Worm (Caenorhabditis elegans): ENCODE measurements around the gene szy-2.
A peak's percentile ranks its signal among the peaks of the same experiment; 100 is the strongest.

Gene szy-2

DNA sequence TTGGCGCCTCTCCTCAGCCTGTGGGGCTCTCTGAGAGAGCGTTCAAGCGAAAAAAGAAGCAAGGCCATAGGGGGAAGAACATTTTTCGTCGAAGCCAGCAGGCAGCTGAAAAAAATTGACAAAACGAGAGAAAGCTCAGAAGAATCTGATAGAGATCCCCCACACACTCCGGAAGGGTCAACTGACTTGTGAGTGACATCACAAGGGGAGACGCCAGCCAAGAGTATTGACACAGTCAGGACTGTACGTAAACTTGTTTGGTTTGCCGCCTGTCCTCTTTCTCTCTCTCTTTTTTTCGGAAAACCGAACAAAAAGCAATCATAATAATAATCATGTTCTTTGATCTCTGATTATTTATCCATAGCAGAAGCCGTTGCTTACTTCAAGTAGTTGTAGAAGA is 1.8 kb upstream of the szy-2 start:
- no peak for TF ChIP-seq flt-1 (GFP tag; IDR thresholded peaks at IDR 0.05)

DNA sequence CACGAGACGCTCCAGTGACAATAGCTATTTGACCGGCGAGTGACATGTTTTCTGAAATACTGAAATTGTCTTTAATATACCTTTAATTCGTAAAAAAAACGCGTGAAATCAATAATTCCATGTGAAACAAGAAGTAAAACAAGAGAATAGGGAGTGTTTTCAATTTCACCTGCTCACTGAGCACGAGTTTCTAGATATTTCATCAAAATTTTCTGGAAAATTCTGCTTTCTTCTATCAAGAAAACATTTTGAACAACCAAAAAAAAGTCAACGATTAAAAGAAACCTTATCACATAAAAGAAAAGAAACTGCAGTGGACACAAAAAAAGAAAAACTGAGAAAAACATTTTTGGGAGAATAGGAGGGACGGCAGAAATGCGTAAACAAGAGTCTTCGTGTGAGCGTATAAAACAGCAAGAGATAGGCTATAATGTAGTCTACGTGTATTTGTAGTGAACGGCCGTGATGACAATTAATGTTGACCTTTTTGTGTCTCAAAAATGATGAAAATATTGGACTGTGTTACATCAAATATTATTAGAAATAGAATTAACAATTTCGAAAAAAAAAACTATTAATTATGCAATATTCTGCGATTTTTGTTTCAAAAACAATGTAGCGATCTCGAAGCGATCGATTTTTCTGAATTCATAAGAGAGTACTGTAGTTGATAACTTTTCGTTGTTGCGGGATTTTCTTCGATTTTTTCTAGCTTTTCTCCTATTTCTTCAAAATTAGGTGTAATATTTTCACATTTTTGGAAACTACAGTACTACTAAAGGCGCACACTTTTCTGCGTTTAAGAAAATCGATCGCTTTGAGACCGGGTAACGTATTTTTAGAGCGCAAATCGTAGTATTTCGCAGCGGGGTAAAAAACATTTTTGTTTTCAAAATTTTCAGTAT is 2.8 kb downstream of the szy-2 start, which contains the start of gene dhs-9:
Gene dhs-9, minus strand, starts transcription at position 51 of the 905 bp plus-strand sequence.
- no peak for TF ChIP-seq cog-1 (tag; optimal IDR thresholded peaks at IDR 0.05)
- TF ChIP-seq ztf-23 (GFP tag; IDR thresholded peaks at IDR 0.05): no peak
- no peak for TF ChIP-seq tab-1 (GFP tag; IDR thresholded peaks at IDR 0.05)
- TF ChIP-seq klf-2 (GFP tag; conservative IDR thresholded peaks at IDR 0.05): no peak
- TF ChIP-seq med-1 (GFP tag; optimal IDR thresholded peaks at IDR 0.05; ENCODE audit: insufficient read depth): no peak
- TF ChIP-seq flt-1 (GFP tag; IDR thresholded peaks at IDR 0.05): no peak
- TF ChIP-seq T22C8.4 (GFP tag; IDR thresholded peaks at IDR 0.05): no peak
- no peak for TF ChIP-seq ztf-29 (GFP tag; IDR thresholded peaks at IDR 0.05)
- no peak for TF ChIP-seq ref-1 (GFP tag; conservative IDR thresholded peaks at IDR 0.05)

DNA sequence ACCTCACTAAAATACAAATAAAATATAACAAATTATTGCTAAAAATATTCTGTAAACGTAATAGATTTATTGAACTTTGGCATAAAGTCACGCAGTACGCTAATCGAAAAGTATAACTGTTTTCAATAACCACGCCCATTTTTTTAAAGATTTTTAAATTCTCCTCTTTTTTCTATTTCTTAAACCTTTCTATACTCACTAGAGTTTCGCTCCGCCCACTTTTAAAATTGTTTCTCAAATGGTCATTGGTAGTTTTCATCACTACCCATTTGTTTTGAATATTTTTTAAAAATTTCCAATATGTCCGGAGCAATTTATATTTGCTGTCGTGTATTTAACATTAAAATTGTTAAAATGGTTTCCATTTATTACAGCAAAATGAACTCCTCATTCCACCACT is 9.2 kb downstream of the szy-2 start, which contains the start of gene Y32H12A.1:
Gene Y32H12A.1, plus strand, starts transcription at position 301 of the 400 bp plus-strand sequence.
- TF ChIP-seq T22C8.4 (GFP tag; IDR thresholded peaks at IDR 0.05) (no peak), ref-1 (GFP tag; conservative IDR thresholded peaks at IDR 0.05) (no peak), ztf-23 (GFP tag; IDR thresholded peaks at IDR 0.05) (no peak), tab-1 (GFP tag; IDR thresholded peaks at IDR 0.05) (no peak), klf-2 (GFP tag; conservative IDR thresholded peaks at IDR 0.05) (no peak), flt-1 (GFP tag; IDR thresholded peaks at IDR 0.05) (no peak), ztf-29 (GFP tag; IDR thresholded peaks at IDR 0.05) (no peak), med-1 (GFP tag; optimal IDR thresholded peaks at IDR 0.05; ENCODE audit: insufficient read depth) (no peak), cog-1 (tag; optimal IDR thresholded peaks at IDR 0.05) (no peak)

DNA sequence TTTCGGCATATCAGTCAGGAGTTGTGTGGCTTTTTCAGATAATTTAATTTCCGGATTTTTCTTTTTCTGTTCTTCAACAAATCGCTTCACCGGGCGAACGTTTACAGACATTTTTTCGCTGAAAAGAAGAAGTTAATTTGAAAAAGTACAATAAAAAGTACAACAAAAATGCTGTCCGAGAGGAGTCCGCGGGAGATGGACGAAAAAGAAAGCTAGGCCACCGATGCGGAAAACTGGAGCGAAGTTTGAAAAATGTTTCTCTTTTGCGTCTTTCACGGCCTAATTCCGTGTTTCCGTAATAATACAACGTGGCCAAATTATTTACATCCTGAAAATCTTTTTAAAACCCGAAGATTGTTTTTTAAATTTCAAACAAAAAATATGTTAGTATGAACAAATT is 21.8 kb downstream of the szy-2 start, which contains the start of gene thoc-5:
Gene thoc-5, minus strand, starts transcription at position 152 of the 400 bp plus-strand sequence.
- TF ChIP-seq cog-1 (tag; optimal IDR thresholded peaks at IDR 0.05) (no peak), ref-1 (GFP tag; conservative IDR thresholded peaks at IDR 0.05) (no peak), klf-2 (GFP tag; conservative IDR thresholded peaks at IDR 0.05) (peak; percentile 46; the same call in 1 of the 2 replicates), T22C8.4 (GFP tag; IDR thresholded peaks at IDR 0.05) (0 out of 2 replicates have a peak, but pooled peaks have one; percentile 18), med-1 (GFP tag; optimal IDR thresholded peaks at IDR 0.05; ENCODE audit: insufficient read depth) (no peak), ztf-23 (GFP tag; IDR thresholded peaks at IDR 0.05) (peak; percentile 74), flt-1 (GFP tag; IDR thresholded peaks at IDR 0.05) (peak; percentile 80), ztf-29 (GFP tag; IDR thresholded peaks at IDR 0.05) (0 out of 2 replicates have a peak, but pooled peaks have one; percentile 10)

DNA sequence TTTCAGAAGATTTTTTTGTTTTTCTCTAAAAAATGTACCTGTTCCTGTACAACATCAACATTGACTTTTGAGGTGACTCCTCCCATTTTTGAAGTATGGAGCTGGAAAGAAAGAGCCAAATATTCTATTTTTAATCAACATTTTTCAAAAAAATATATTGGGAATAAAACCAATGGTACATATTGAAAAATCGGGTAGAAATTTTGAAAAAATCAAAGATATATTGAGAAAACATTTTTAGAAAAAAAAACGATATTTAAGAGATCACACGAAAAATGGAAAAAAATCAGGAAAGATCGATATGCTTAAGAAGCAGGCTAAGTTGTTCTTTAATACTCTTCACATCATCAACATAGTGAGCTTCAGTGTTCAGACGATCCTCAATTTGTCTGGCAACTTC is 25.1 kb downstream of the szy-2 start, which contains the start of gene glrx-21:
Gene glrx-21, minus strand, starts transcription at position 101 of the 400 bp plus-strand sequence.
- TF ChIP-seq ztf-29 (GFP tag; IDR thresholded peaks at IDR 0.05): no peak
- no peak for TF ChIP-seq tab-1 (GFP tag; IDR thresholded peaks at IDR 0.05)
- TF ChIP-seq cog-1 (tag; optimal IDR thresholded peaks at IDR 0.05): no peak
- no peak for TF ChIP-seq klf-2 (GFP tag; conservative IDR thresholded peaks at IDR 0.05)
- no peak for TF ChIP-seq med-1 (GFP tag; optimal IDR thresholded peaks at IDR 0.05; ENCODE audit: insufficient read depth)
- TF ChIP-seq flt-1 (GFP tag; IDR thresholded peaks at IDR 0.05): no peak
- TF ChIP-seq T22C8.4 (GFP tag; IDR thresholded peaks at IDR 0.05): no peak
- TF ChIP-seq ztf-23 (GFP tag; IDR thresholded peaks at IDR 0.05): no peak
- no peak for TF ChIP-seq ref-1 (GFP tag; conservative IDR thresholded peaks at IDR 0.05)

DNA sequence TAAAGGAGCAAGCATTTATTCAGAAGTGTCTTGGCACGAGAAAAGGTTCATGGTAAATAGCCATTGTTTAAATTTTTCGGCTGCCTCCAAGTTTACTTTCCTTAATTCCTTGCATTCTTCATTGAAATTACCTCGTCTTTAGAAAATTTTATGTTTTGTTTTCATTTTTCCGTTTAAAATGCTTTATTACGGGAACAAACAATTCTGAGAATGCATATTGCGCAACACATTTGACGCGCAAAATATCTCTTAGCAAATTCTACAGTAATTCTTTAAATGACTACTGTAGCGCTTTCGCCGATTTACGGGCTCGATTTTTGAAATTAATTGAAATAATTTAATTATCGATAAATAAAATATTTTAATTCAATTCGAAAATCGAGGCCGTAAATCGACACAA is 26.5 kb downstream of the szy-2 start:
- TF ChIP-seq med-1 (GFP tag; optimal IDR thresholded peaks at IDR 0.05; ENCODE audit: insufficient read depth) (no peak), cog-1 (tag; optimal IDR thresholded peaks at IDR 0.05) (no peak), tab-1 (GFP tag; IDR thresholded peaks at IDR 0.05) (no peak), klf-2 (GFP tag; conservative IDR thresholded peaks at IDR 0.05) (no peak), T22C8.4 (GFP tag; IDR thresholded peaks at IDR 0.05) (no peak), ztf-29 (GFP tag; IDR thresholded peaks at IDR 0.05) (no peak), ref-1 (GFP tag; conservative IDR thresholded peaks at IDR 0.05) (no peak), ztf-23 (GFP tag; IDR thresholded peaks at IDR 0.05) (no peak), flt-1 (GFP tag; IDR thresholded peaks at IDR 0.05) (no peak)

DNA sequence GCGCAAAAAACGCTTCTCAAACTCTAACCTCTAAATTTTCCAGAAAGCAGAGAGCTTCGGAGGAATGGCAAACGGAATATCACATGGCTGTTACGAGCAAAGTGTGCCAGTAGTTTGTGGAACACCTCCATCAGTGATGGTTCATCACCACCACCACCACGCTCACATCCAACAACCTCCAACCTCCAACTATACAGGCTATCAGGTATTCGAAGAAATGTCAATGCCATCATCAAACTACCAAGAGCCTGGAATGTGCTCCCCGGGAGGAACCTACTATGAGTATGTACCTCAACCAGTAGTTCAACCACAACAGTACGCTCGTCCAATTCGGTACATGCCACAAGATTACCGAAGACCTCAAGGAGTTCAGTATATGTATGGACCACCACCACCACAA is 27.5 kb downstream of the szy-2 start:
- TF ChIP-seq ref-1 (GFP tag; conservative IDR thresholded peaks at IDR 0.05): no peak
- TF ChIP-seq T22C8.4 (GFP tag; IDR thresholded peaks at IDR 0.05): no peak
- no peak for TF ChIP-seq klf-2 (GFP tag; conservative IDR thresholded peaks at IDR 0.05)
- TF ChIP-seq tab-1 (GFP tag; IDR thresholded peaks at IDR 0.05): no peak
- TF ChIP-seq ztf-29 (GFP tag; IDR thresholded peaks at IDR 0.05): no peak
- no peak for TF ChIP-seq med-1 (GFP tag; optimal IDR thresholded peaks at IDR 0.05; ENCODE audit: insufficient read depth)
- no peak for TF ChIP-seq flt-1 (GFP tag; IDR thresholded peaks at IDR 0.05)
- TF ChIP-seq ztf-23 (GFP tag; IDR thresholded peaks at IDR 0.05): no peak
- TF ChIP-seq cog-1 (tag; optimal IDR thresholded peaks at IDR 0.05): no peak

DNA sequence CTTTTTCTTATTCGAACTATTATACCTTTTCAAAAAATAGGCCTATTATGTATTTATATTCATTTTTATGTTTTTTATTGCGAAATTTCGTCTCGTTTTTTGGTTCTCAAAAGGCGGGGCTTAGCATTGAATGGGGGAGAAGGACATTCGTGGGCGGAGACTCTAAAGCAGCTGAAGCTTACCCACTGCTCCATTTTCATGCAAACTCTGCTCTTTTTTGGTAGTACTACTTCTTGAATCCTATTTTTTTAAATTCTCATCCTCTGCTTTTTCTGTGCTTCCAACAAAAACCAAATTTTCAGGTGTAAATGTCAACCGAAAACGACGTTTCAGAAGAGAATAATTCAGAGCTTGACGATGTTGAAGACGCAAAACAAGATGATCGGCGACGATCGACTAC is 29.7 kb downstream of the szy-2 start, which contains the start of gene ZK121.2:
Gene ZK121.2, plus strand, starts transcription at position 301 of the 400 bp plus-strand sequence.
- TF ChIP-seq klf-2 (GFP tag; conservative IDR thresholded peaks at IDR 0.05) (no peak), med-1 (GFP tag; optimal IDR thresholded peaks at IDR 0.05; ENCODE audit: insufficient read depth) (no peak), ref-1 (GFP tag; conservative IDR thresholded peaks at IDR 0.05) (no peak)

DNA sequence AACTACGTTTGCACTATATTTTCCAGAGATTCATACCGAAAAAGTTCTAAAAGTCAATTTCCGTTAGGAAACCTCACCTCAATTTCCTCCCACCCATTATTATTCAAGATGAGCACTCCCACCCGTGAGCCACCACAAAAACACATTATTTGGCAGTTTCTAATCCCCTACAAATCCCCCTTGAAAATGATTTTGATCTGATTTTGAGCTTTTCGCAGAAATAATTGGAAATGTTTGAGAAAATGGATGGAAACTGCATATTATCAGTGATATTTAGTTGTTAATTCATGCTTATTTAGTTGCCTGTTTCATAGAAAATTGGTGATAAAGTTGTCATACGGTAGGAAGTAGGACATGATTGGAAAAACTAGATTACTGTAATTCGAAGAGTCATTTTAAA is 30.5 kb downstream of the szy-2 start:
- TF ChIP-seq med-1 (GFP tag; optimal IDR thresholded peaks at IDR 0.05; ENCODE audit: insufficient read depth) (no peak), flt-1 (GFP tag; IDR thresholded peaks at IDR 0.05) (no peak), cog-1 (tag; optimal IDR thresholded peaks at IDR 0.05) (no peak), ztf-29 (GFP tag; IDR thresholded peaks at IDR 0.05) (no peak), ref-1 (GFP tag; conservative IDR thresholded peaks at IDR 0.05) (no peak), ztf-23 (GFP tag; IDR thresholded peaks at IDR 0.05) (no peak), T22C8.4 (GFP tag; IDR thresholded peaks at IDR 0.05) (no peak), klf-2 (GFP tag; conservative IDR thresholded peaks at IDR 0.05) (no peak), tab-1 (GFP tag; IDR thresholded peaks at IDR 0.05) (no peak)
